Worm (Caenorhabditis elegans) whole organism, L1 larva: Measurements from ENCODE around the gene F43B10.1.

ENCODE experiments used
- ama-1 ChIP-seq: fragments of 150-350 bp; optimal IDR thresholded peaks from 2 replicates; lab custom pipeline; 2014
- ceh-82 ChIP-seq, 3 experiments: fragments of 150-350 bp in 1 of 3; sonication (generic microtip) in 2 of 3; optimal IDR thresholded peaks; 2 replicates each; lab custom pipeline; 2014 to 2017; ENCODE audit warnings: missing biosample characterization in 3 of 3, missing genetic modification characterization in 3 of 3
- egl-27 ChIP-seq, 2 experiments: fragments of 150-350 bp in 1 of 2; sonication (generic microtip); optimal IDR thresholded peaks; 3 replicates each; lab custom pipeline; 2017 to 2018; ENCODE audit warnings: missing biosample characterization in 2 of 2, missing genetic modification characterization in 2 of 2, missing genetic modification reagents in 2 of 2
- elt-3 ChIP-seq, 6 experiments: fragments of 150-350 bp in 1 of 6; sonication (generic microtip); optimal IDR thresholded peaks; 2 replicates each; lab custom pipeline; 2017 to 2018; ENCODE audit warnings: missing biosample characterization in 6 of 6, missing genetic modification characterization in 6 of 6, inconsistent platforms in 1 of 6
- fos-1 ChIP-seq: fragments of 150-350 bp; optimal IDR thresholded peaks from 2 replicates; lab custom pipeline; 2014; ENCODE audit warnings: missing biosample characterization, missing genetic modification characterization
- lin-13 ChIP-seq: fragments of 150-350 bp; optimal IDR thresholded peaks from 2 replicates; lab custom pipeline; 2014; ENCODE audit warnings: missing biosample characterization, missing genetic modification reagents, missing genetic modification characterization
- mep-1 ChIP-seq: fragments of 150-350 bp; optimal IDR thresholded peaks from 2 replicates; lab custom pipeline; 2014; ENCODE audit warnings: missing biosample characterization, missing genetic modification characterization
- nhr-12 ChIP-seq: sonication (generic microtip); optimal IDR thresholded peaks from 2 replicates; lab custom pipeline; 2017; ENCODE audit warnings: missing biosample characterization, missing genetic modification characterization
- nhr-237 ChIP-seq: fragments of 150-350 bp; optimal IDR thresholded peaks from 2 replicates; lab custom pipeline; 2014; ENCODE audit warnings: missing biosample characterization, missing genetic modification characterization
- nhr-76 ChIP-seq: sonication (generic microtip); optimal IDR thresholded peaks from 2 replicates; lab custom pipeline; 2017; ENCODE audit warnings: missing biosample characterization, missing genetic modification characterization
- unc-62 ChIP-seq: fragments of 150-350 bp; optimal IDR thresholded peaks from 2 replicates; lab custom pipeline; 2014; ENCODE audit warnings: missing biosample characterization, missing genetic modification reagents, missing genetic modification characterization
- ztf-4 ChIP-seq: fragments of 150-350 bp; optimal IDR thresholded peaks from 2 replicates; lab custom pipeline; 2014; ENCODE audit warnings: missing biosample characterization, missing genetic modification characterization

DNA sequence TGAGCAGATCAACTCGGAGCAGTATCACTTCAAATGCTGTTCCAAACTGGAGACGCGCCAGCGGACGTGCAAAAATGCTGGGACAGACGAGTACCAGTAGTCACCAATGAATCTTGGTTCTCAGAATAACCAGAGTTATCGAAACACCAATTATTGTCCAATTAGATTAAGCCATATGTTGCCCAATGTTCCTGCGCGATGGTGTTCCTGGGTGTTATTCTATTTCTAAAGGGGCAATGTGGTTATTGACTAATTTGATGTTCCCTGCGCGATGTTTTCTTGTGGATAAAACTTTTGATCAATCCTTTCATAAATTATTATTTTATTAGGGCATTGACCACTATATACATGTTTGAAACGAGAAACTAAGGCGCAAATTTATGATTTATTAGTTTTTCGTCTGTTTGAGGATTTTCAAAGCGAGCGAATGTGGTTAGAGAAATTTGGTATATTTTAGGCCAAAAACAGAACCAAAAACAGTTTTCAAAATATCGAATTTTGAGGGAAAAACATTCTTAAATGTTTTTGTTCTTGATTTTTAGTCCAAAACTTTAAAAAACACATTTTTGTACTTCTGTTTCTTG is 19.4 kb upstream of the F43B10.1 start:
- TF ChIP-seq mep-1 (tag; lab: Kevin White, UChicago) (peak; percentile 100), nhr-76 (tag; lab: Kevin White, UChicago) (peak; percentile 79), nhr-237 (tag; lab: Kevin White, UChicago) (peak; percentile 99), unc-62 (GFP tag; lab: Kevin White, UChicago) (no peak), nhr-12 (tag; lab: Kevin White, UChicago) (peak; percentile 82), ceh-82 (tag; optimal IDR thresholded peaks at IDR 0.05; lab: Kevin White, UChicago) (peak; percentile 99 to 100 (median 99)), elt-3 (tag; optimal IDR thresholded peaks at IDR 0.05; lab: Kevin White, UChicago) (peak; percentile 77 to 99 (median 92)), ama-1 (lab: Kevin White, UChicago) (no peak), ztf-4 (peak; percentile 98), egl-27 (tag; optimal IDR thresholded peaks at IDR 0.05; lab: Kevin White, UChicago) (peak; percentile 0 to 83), fos-1 (peak; percentile 99), lin-13 (peak; percentile 88)
